Worm (Caenorhabditis elegans): Measurements from ENCODE around the gene F54F7.3.

DNA sequence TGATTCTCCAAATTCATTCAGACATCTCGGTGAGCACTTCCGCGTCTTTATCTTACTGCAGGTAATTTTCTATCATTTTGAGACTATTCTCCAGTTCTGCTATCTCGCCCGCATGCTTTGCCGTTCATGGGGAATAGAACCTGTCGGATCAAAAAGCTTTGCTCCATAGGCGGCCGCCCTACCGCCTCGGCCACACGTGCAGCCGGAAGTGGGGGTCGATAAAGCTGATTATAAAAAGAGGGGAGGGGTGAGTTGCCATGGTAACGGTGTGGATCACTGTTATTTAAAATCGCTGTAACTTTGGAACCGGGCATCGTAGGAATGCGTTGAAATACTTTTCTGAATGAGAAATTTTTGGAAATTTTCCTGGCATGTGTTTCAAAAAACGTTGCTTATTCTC lies 20.4 kb upstream of the F54F7.3 start:
- no peak for TF ChIP-seq unc-62 (GFP tag; optimal IDR thresholded peaks at IDR 0.05)
- TF ChIP-seq nhr-237 (tag; optimal IDR thresholded peaks at IDR 0.05): no peak
- no peak for TF ChIP-seq ztf-4 (tag; optimal IDR thresholded peaks at IDR 0.05)
- no peak for TF ChIP-seq lin-39 (tag; optimal IDR thresholded peaks at IDR 0.05)
- TF ChIP-seq aly-2 (tag; optimal IDR thresholded peaks at IDR 0.05): no peak
- no peak for TF ChIP-seq zag-1 (tag; optimal IDR thresholded peaks at IDR 0.05)
- no peak for TF ChIP-seq lsy-2 (tag; optimal IDR thresholded peaks at IDR 0.05)
- TF ChIP-seq dmd-4 (tag; optimal IDR thresholded peaks at IDR 0.05): no peak
- TF ChIP-seq unc-39 (tag; optimal IDR thresholded peaks at IDR 0.05): no peak
- no peak for TF ChIP-seq ama-1 (optimal IDR thresholded peaks at IDR 0.05)
- no peak for TF ChIP-seq lin-13 (GFP tag; optimal IDR thresholded peaks at IDR 0.05)
- no peak for TF ChIP-seq lin-11 (tag; optimal IDR thresholded peaks at IDR 0.05)
- no peak for TF ChIP-seq ceh-82 (tag; optimal IDR thresholded peaks at IDR 0.05)

Data from whole organism, L2 larva.